Worm (Caenorhabditis elegans) whole organism, midembryonic: ENCODE measurements around the gene M117.1.

Experiments
- cog-1 ChIP-seq: sonication (generic microtip); optimal IDR thresholded peaks from 2 replicates; lab custom pipeline; 2016; ENCODE audit warnings: missing genetic modification characterization, missing compliant biosample characterization
- flt-1 ChIP-seq: fragments of 200-800 bp; sonication (Bioruptor generic); IDR thresholded peaks from 2 replicates; pipeline ENCODE4 v1.3.6; 2022; ENCODE audit warnings: missing genetic modification characterization, missing compliant biosample characterization
- klf-2 ChIP-seq: fragments of 200-800 bp; sonication (Bioruptor generic); conservative IDR thresholded peaks from 2 replicates; pipeline ENCODE4 v1.3.6; 2022; ENCODE audit warnings: missing genetic modification reagents, missing genetic modification characterization, missing compliant biosample characterization
- med-1 ChIP-seq: sonication (generic microtip); optimal IDR thresholded peaks from 2 replicates; lab custom pipeline; 2017; ENCODE audit warnings: missing genetic modification characterization, mild to moderate bottlenecking, missing compliant biosample characterization, antibody characterized with exemption, missing genetic modification reagents; ENCODE audit not compliant: insufficient read depth

ce11 chrIV:11812017-11812416 is 2.0 kb upstream of the M117.1 start:
- TF ChIP-seq klf-2 (GFP tag; lab: Robert Waterston, UW) (no peak), flt-1 (no peak), cog-1 (tag; lab: Kevin White, UChicago) (no peak), med-1 (GFP tag; lab: Kevin White, UChicago) (no peak)
